Worm (Caenorhabditis elegans) whole organism, young adult: Measurements from ENCODE around the gene str-134.

ENCODE experiments used
- unc-62 ChIP-seq: fragments of 150-350 bp; optimal IDR thresholded peaks from 2 replicates; lab custom pipeline; 2014; ENCODE audit warnings: missing biosample characterization, missing genetic modification reagents, missing genetic modification characterization
- zim-3 ChIP-seq: sonication (generic microtip); optimal IDR thresholded peaks from 2 replicates; lab custom pipeline; 2017; ENCODE audit warnings: mild to moderate bottlenecking, missing genetic modification characterization, moderate library complexity, missing compliant biosample characterization

DNA sequence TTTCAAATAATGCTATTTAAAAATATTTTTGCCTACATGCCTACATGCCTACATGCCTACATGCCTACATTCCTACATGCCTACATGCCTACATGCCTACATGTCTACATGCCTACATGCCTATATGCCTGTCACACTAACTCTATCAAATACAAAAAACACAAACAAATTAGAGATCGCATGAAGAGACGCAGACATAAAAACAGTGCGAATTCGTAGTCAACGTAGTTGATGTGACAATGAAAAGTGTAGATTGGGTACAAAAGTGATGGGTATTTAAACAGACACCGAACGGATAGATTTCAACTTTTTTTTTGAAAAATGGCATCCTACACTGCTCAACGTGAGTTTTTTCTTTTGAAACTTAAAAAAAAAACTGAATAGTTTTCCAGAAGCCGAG lies 33.8 kb downstream of the str-134 start, which contains the start of gene R09E12.9:
- TF ChIP-seq zim-3 (tag; lab: Kevin White, UChicago) = no peak
- no peak for TF ChIP-seq unc-62 (GFP tag; lab: Kevin White, UChicago)
